Worm (Caenorhabditis elegans): ENCODE measurements around the gene asp-19.

ce11 chrV:18721873-18722272 lies 7.3 kb downstream of the asp-19 start:
- no peak for TF ChIP-seq T22C8.4 (GFP tag; IDR thresholded peaks at IDR 0.05)
- no peak for TF ChIP-seq tab-1 (GFP tag; IDR thresholded peaks at IDR 0.05)
- no peak for TF ChIP-seq klf-2 (GFP tag; conservative IDR thresholded peaks at IDR 0.05)
- no peak for TF ChIP-seq ztf-23 (GFP tag; IDR thresholded peaks at IDR 0.05)
- no peak for TF ChIP-seq cog-1 (tag; optimal IDR thresholded peaks at IDR 0.05)
- no peak for TF ChIP-seq ref-1 (GFP tag; conservative IDR thresholded peaks at IDR 0.05)
- no peak for TF ChIP-seq med-1 (GFP tag; optimal IDR thresholded peaks at IDR 0.05; ENCODE audit: insufficient read depth)
- no peak for TF ChIP-seq flt-1 (GFP tag; IDR thresholded peaks at IDR 0.05)

Data from whole organism, midembryonic.